Fruit fly (Drosophila melanogaster) whole organism, embryonic: ENCODE results near the gene CG5071.
A peak's percentile ranks its signal among the peaks of the same experiment; 100 is the strongest.

Experiments used
- Abd-B ChIP-seq: fragments of 200-800 bp; sonication (Bioruptor generic); optimal IDR thresholded peaks from 2 replicates; lab custom pipeline; 2018; ENCODE audit warnings: missing biosample characterization, mild to moderate bottlenecking, missing genetic modification characterization, moderate library complexity
- CG10431 ChIP-seq: fragments of 200-800 bp; sonication (Bioruptor generic); optimal IDR thresholded peaks from 3 replicates; lab custom pipeline; 2018; ENCODE audit warnings: missing biosample characterization, mild to moderate bottlenecking, missing genetic modification characterization
- CG14965 ChIP-seq: fragments of 200-800 bp; sonication (Bioruptor generic); optimal IDR thresholded peaks from 2 replicates; lab custom pipeline; 2016; ENCODE audit warnings: missing biosample characterization, missing genetic modification characterization, borderline replicate concordance
- CG17385 ChIP-seq: fragments of 200-800 bp; sonication (Bioruptor generic); optimal IDR thresholded peaks from 3 replicates; lab custom pipeline; 2018; ENCODE audit warnings: missing biosample characterization, mild to moderate bottlenecking, missing genetic modification characterization
- CG17829 ChIP-seq: fragments of 200-800 bp; optimal IDR thresholded peaks from 2 replicates; lab custom pipeline; 2019; ENCODE audit warnings: missing biosample characterization, mild to moderate bottlenecking, missing genetic modification characterization, moderate library complexity
- CG18619 ChIP-seq: fragments of 200-800 bp; sonication (Bioruptor generic); optimal IDR thresholded peaks from 3 replicates; lab custom pipeline; 2017; ENCODE audit warnings: missing biosample characterization, mild to moderate bottlenecking, missing genetic modification characterization
- CG2129 ChIP-seq: fragments of 200-800 bp; sonication (Bioruptor generic); IDR thresholded peaks from 2 replicates; pipeline ENCODE4 v1.3.6; 2022; ENCODE audit warnings: missing biosample characterization, missing genetic modification characterization; ENCODE audit not compliant: partially characterized antibody
- CG2199 ChIP-seq: fragments of 200-800 bp; sonication (Bioruptor generic); IDR thresholded peaks from 3 replicates; pipeline ENCODE4 v1.3.6; 2022; ENCODE audit warnings: missing biosample characterization, missing genetic modification characterization
- CG34224 ChIP-seq: fragments of 200-800 bp; sonication (Bioruptor generic); IDR thresholded peaks from 3 replicates; pipeline ENCODE4 v1.3.6; 2022; ENCODE audit warnings: missing biosample characterization, missing genetic modification characterization; ENCODE audit not compliant: partially characterized antibody
- CG3838 ChIP-seq: fragments of 200-800 bp; sonication (Bioruptor generic); optimal IDR thresholded peaks from 3 replicates; lab custom pipeline; 2016; ENCODE audit warnings: missing biosample characterization, missing genetic modification characterization
- CG4282 ChIP-seq: fragments of 200-800 bp; sonication (Bioruptor generic); optimal IDR thresholded peaks from 2 replicates; lab custom pipeline; 2016; ENCODE audit warnings: missing biosample characterization, missing genetic modification characterization
- CG5180 ChIP-seq: fragments of 200-800 bp; sonication (Bioruptor generic); optimal IDR thresholded peaks from 3 replicates; lab custom pipeline; 2017; ENCODE audit warnings: missing biosample characterization, missing genetic modification characterization, mild to moderate bottlenecking, moderate library complexity, missing genetic modification reagents
- CG6175 ChIP-seq: fragments of 200-800 bp; sonication (Bioruptor generic); IDR thresholded peaks from 3 replicates; pipeline ENCODE4 v1.3.6; 2022; ENCODE audit warnings: missing biosample characterization, missing genetic modification characterization
- CG6813 ChIP-seq: fragments of 200-800 bp; sonication (Bioruptor generic); optimal IDR thresholded peaks from 2 replicates; lab custom pipeline; 2017; ENCODE audit warnings: missing biosample characterization, missing genetic modification characterization, mild to moderate bottlenecking, moderate library complexity, missing genetic modification reagents
- CG7928 ChIP-seq: fragments of 200-800 bp; sonication (Bioruptor generic); optimal IDR thresholded peaks from 2 replicates; lab custom pipeline; 2017; ENCODE audit warnings: missing biosample characterization, mild to moderate bottlenecking, missing genetic modification characterization
- CG8478 ChIP-seq: fragments of >200 bp; optimal IDR thresholded peaks from 2 replicates; lab custom pipeline; 2018
- CG9797 ChIP-seq: fragments of 200-800 bp; sonication (Bioruptor generic); optimal IDR thresholded peaks from 3 replicates; lab custom pipeline; 2018; ENCODE audit warnings: missing biosample characterization, mild to moderate bottlenecking, missing genetic modification characterization
- CG9876 ChIP-seq: fragments of 200-800 bp; sonication (Bioruptor generic); optimal IDR thresholded peaks from 2 replicates; lab custom pipeline; 2016; ENCODE audit warnings: missing biosample characterization, missing genetic modification characterization
- Dip2 ChIP-seq: fragments of 200-800 bp; sonication (Bioruptor generic); IDR thresholded peaks from 2 replicates; pipeline ENCODE4 v1.3.6; 2022; ENCODE audit warnings: missing biosample characterization, missing genetic modification characterization
- Fer1 ChIP-seq: fragments of 200-800 bp; sonication (Bioruptor generic); optimal IDR thresholded peaks from 2 replicates; lab custom pipeline; 2017; ENCODE audit warnings: missing biosample characterization, mild to moderate bottlenecking, missing genetic modification characterization
- H15 ChIP-seq: fragments of 200-800 bp; sonication (Bioruptor generic); IDR thresholded peaks from 3 replicates; pipeline ENCODE4 v1.3.6; 2022; ENCODE audit warnings: missing biosample characterization, missing genetic modification characterization
- Hey ChIP-seq: fragments of 200-800 bp; sonication (Bioruptor generic); optimal IDR thresholded peaks from 3 replicates; lab custom pipeline; 2018; ENCODE audit warnings: missing biosample characterization, mild to moderate bottlenecking, missing genetic modification characterization
- HmgZ ChIP-seq: fragments of 200-800 bp; sonication (Bioruptor generic); optimal IDR thresholded peaks from 2 replicates; lab custom pipeline; 2018; ENCODE audit warnings: missing biosample characterization, mild to moderate bottlenecking, missing genetic modification characterization
- Myb ChIP-seq: fragments of 200-800 bp; sonication (Bioruptor generic); optimal IDR thresholded peaks from 2 replicates; lab custom pipeline; 2016; ENCODE audit warnings: missing biosample characterization, missing genetic modification characterization
- Nf-YB ChIP-seq: fragments of 200-800 bp; sonication (Bioruptor generic); optimal IDR thresholded peaks from 3 replicates; lab custom pipeline; 2019; ENCODE audit warnings: missing biosample characterization, mild to moderate bottlenecking, missing genetic modification characterization, moderate library complexity
- Rfx ChIP-seq: fragments of 200-800 bp; sonication (Bioruptor generic); IDR thresholded peaks from 2 replicates; pipeline ENCODE4 v1.3.6; 2022; ENCODE audit warnings: missing biosample characterization, missing genetic modification characterization
- Sox100B ChIP-seq: fragments of 200-800 bp; sonication (Bioruptor generic); optimal IDR thresholded peaks from 3 replicates; lab custom pipeline; 2018; ENCODE audit warnings: missing biosample characterization, mild to moderate bottlenecking, missing genetic modification characterization
- Sox102F ChIP-seq: fragments of 200-800 bp; sonication (Bioruptor generic); optimal IDR thresholded peaks from 2 replicates; lab custom pipeline; 2018; ENCODE audit warnings: missing biosample characterization, mild to moderate bottlenecking, missing genetic modification characterization, moderate library complexity
- Ssrp ChIP-seq: fragments of 200-800 bp; sonication (Bioruptor generic); optimal IDR thresholded peaks from 2 replicates; lab custom pipeline; 2018; ENCODE audit warnings: missing biosample characterization, mild to moderate bottlenecking, missing genetic modification characterization, moderate library complexity
- TFAM ChIP-seq: fragments of 200-800 bp; sonication (Bioruptor generic); optimal IDR thresholded peaks from 2 replicates; lab custom pipeline; 2017; ENCODE audit warnings: missing biosample characterization, missing genetic modification characterization, inconsistent platforms
- ac ChIP-seq: fragments of 200-800 bp; sonication (Bioruptor generic); optimal IDR thresholded peaks from 3 replicates; lab custom pipeline; 2017; ENCODE audit warnings: missing biosample characterization, mild to moderate bottlenecking, missing genetic modification characterization
- cg ChIP-seq: fragments of 200-800 bp; sonication (Bioruptor generic); optimal IDR thresholded peaks from 3 replicates; lab custom pipeline; 2019; ENCODE audit warnings: missing biosample characterization, mild to moderate bottlenecking, missing genetic modification characterization, moderate library complexity
- croc ChIP-seq: fragments of 200-800 bp; sonication (Bioruptor generic); conservative IDR thresholded peaks from 3 replicates; pipeline ENCODE4 v1.3.6; 2022; ENCODE audit warnings: missing biosample characterization, missing genetic modification characterization
- crol ChIP-seq: fragments of 200-800 bp; sonication (Bioruptor generic); IDR thresholded peaks from 2 replicates; pipeline ENCODE4 v1.3.6; 2022; ENCODE audit warnings: missing biosample characterization, missing genetic modification characterization
- ems ChIP-seq: fragments of 200-800 bp; sonication (Bioruptor generic); optimal IDR thresholded peaks from 3 replicates; lab custom pipeline; 2016; ENCODE audit warnings: missing biosample characterization, missing genetic modification characterization
- gcm2 ChIP-seq: fragments of 200-800 bp; sonication (Bioruptor generic); optimal IDR thresholded peaks from 2 replicates; lab custom pipeline; 2016; ENCODE audit warnings: missing biosample characterization, missing genetic modification characterization
- gem ChIP-seq: fragments of 200-800 bp; sonication (Bioruptor generic); optimal IDR thresholded peaks from 2 replicates; lab custom pipeline; 2019; ENCODE audit warnings: missing biosample characterization, mild to moderate bottlenecking, missing genetic modification characterization, moderate library complexity
- gro ChIP-seq: fragments of 200-800 bp; sonication (Bioruptor generic); optimal IDR thresholded peaks from 2 replicates; lab custom pipeline; 2016; ENCODE audit warnings: missing biosample characterization, missing genetic modification characterization
- gsb ChIP-seq: fragments of 200-800 bp; sonication (Bioruptor generic); IDR thresholded peaks from 2 replicates; pipeline ENCODE4 v1.3.6; 2022; ENCODE audit warnings: missing biosample characterization, missing genetic modification characterization
- mam ChIP-seq: fragments of 200-800 bp; sonication (Bioruptor generic); optimal IDR thresholded peaks from 3 replicates; lab custom pipeline; 2016; ENCODE audit warnings: missing biosample characterization, missing genetic modification characterization
- nom ChIP-seq: fragments of 200-800 bp; sonication (Bioruptor generic); optimal IDR thresholded peaks from 2 replicates; lab custom pipeline; 2017; ENCODE audit warnings: missing biosample characterization, missing genetic modification characterization, mild to moderate bottlenecking, moderate library complexity, missing genetic modification reagents
- schlank ChIP-seq: fragments of 200-800 bp; sonication (Bioruptor generic); optimal IDR thresholded peaks from 2 replicates; lab custom pipeline; 2018; ENCODE audit warnings: missing biosample characterization, mild to moderate bottlenecking, missing genetic modification characterization
- sisA ChIP-seq: fragments of 200-800 bp; sonication (Bioruptor generic); IDR thresholded peaks from 2 replicates; pipeline ENCODE4 v1.3.6; 2022; ENCODE audit warnings: missing biosample characterization, missing genetic modification characterization
- slp2 ChIP-seq: fragments of 200-800 bp; sonication (Bioruptor generic); optimal IDR thresholded peaks from 2 replicates; lab custom pipeline; 2016; ENCODE audit warnings: missing biosample characterization, missing genetic modification characterization
- wek ChIP-seq: fragments of 200-800 bp; sonication (Bioruptor generic); optimal IDR thresholded peaks from 3 replicates; lab custom pipeline; 2018; ENCODE audit warnings: missing biosample characterization, mild to moderate bottlenecking, missing genetic modification characterization, moderate library complexity
- z ChIP-seq: fragments of 200-800 bp; sonication (Bioruptor generic); IDR thresholded peaks from 3 replicates; pipeline ENCODE4 v1.3.6; 2022; ENCODE audit warnings: missing biosample characterization, missing genetic modification characterization
- zen ChIP-seq: fragments of 200-800 bp; sonication (Bioruptor generic); optimal IDR thresholded peaks from 3 replicates; lab custom pipeline; 2018; ENCODE audit warnings: missing biosample characterization, mild to moderate bottlenecking, missing genetic modification characterization, moderate library complexity
- zen2 ChIP-seq: fragments of 200-800 bp; sonication (Bioruptor generic); IDR thresholded peaks from 3 replicates; pipeline ENCODE4 v1.3.6; 2022; ENCODE audit warnings: missing biosample characterization, missing genetic modification characterization; ENCODE audit not compliant: partially characterized antibody

CG5071 gene

dm6 chr3R:25644172-25644571, 26.0 kb downstream of the CG5071 start:
- TF ChIP-seq Sox100B (GFP tag; lab: Kevin White, UChicago): no peak
- TF ChIP-seq H15 (GFP tag; lab: Robert Waterston, UW): no peak
- TF ChIP-seq CG17385 (GFP tag; lab: Kevin White, UChicago): no peak
- no peak for TF ChIP-seq CG6813 (GFP tag; lab: Kevin White, UChicago)
- no peak for TF ChIP-seq CG18619 (GFP tag; lab: Kevin White, UChicago)
- TF ChIP-seq gem (tag; lab: Kevin White, UChicago): no peak
- TF ChIP-seq zen: no peak
- no peak for TF ChIP-seq CG2199 (GFP tag; lab: Robert Waterston, UW)
- TF ChIP-seq gcm2 (GFP tag; lab: Kevin White, UChicago): no peak
- TF ChIP-seq CG14965 (GFP tag; lab: Kevin White, UChicago): no peak
- TF ChIP-seq ems (GFP tag; lab: Kevin White, UChicago): no peak
- no peak for TF ChIP-seq crol (GFP tag; lab: Robert Waterston, UW)

dm6 chr3R:25646882-25647518, 28.8 kb downstream of the CG5071 start:
- TF ChIP-seq Fer1 (GFP tag; lab: Kevin White, UChicago) (peak; percentile 95), CG9797 (GFP tag; lab: Kevin White, UChicago) (peak; percentile 76), CG10431 (GFP tag; lab: Kevin White, UChicago) (peak; percentile 70), nom (GFP tag; lab: Kevin White, UChicago) (peak; percentile 27), Sox102F (GFP tag; lab: Kevin White, UChicago) (peak; percentile 86), CG17829 (tag; lab: Kevin White, UChicago) (peak; percentile 94), z (GFP tag; lab: Robert Waterston, UW) (0 out of 3 replicates have a peak, but pooled peaks have one; percentile 37), wek (GFP tag; lab: Kevin White, UChicago) (peak; percentile 74), CG8478 (lab: Kevin White, UChicago) (peak; percentile 91), croc (peak; percentile 81), gro (peak; percentile 94), CG7928 (GFP tag; lab: Kevin White, UChicago) (peak; percentile 68), CG4282 (GFP tag; lab: Kevin White, UChicago) (peak; percentile 94), Hey (peak; percentile 77), slp2 (peak; percentile 95), Nf-YB (GFP tag; lab: Kevin White, UChicago) (peak; percentile 73), CG5180 (GFP tag; lab: Kevin White, UChicago) (peak; percentile 77), CG2129 (GFP tag; lab: Robert Waterston, UW) (peak; percentile 92), cg (peak; percentile 97), CG6175 (peak; percentile 83), zen2 (GFP tag; lab: Robert Waterston, UW) (0 out of 3 replicates have a peak, but pooled peaks have one; percentile 66), TFAM (GFP tag; lab: Kevin White, UChicago) (peak; percentile 74), sisA (GFP tag; lab: Robert Waterston, UW) (peak; percentile 94), CG9876 (GFP tag; lab: Kevin White, UChicago) (peak; percentile 93), Abd-B (GFP tag; lab: Kevin White, UChicago) (peak; percentile 93), mam (GFP tag; lab: Kevin White, UChicago) (peak; percentile 98), gsb (GFP tag; lab: Robert Waterston, UW) (peak; percentile 62; the same call in 1 of the 2 replicates), CG3838 (peak; percentile 81), HmgZ (tag; lab: Kevin White, UChicago) (peak; percentile 97), Rfx (GFP tag; lab: Robert Waterston, UW) (peak; percentile 94), ac (no peak), Ssrp (peak; percentile 90), Myb (peak; percentile 97), schlank (tag; lab: Kevin White, UChicago) (peak; percentile 82), CG34224 (peak; percentile 86), Dip2 (GFP tag; lab: Robert Waterston, UW) (peak; percentile 54; the same call in 1 of the 2 replicates)
